Fruit fly (Drosophila melanogaster): ENCODE results near the gene CG42831.

DNA sequence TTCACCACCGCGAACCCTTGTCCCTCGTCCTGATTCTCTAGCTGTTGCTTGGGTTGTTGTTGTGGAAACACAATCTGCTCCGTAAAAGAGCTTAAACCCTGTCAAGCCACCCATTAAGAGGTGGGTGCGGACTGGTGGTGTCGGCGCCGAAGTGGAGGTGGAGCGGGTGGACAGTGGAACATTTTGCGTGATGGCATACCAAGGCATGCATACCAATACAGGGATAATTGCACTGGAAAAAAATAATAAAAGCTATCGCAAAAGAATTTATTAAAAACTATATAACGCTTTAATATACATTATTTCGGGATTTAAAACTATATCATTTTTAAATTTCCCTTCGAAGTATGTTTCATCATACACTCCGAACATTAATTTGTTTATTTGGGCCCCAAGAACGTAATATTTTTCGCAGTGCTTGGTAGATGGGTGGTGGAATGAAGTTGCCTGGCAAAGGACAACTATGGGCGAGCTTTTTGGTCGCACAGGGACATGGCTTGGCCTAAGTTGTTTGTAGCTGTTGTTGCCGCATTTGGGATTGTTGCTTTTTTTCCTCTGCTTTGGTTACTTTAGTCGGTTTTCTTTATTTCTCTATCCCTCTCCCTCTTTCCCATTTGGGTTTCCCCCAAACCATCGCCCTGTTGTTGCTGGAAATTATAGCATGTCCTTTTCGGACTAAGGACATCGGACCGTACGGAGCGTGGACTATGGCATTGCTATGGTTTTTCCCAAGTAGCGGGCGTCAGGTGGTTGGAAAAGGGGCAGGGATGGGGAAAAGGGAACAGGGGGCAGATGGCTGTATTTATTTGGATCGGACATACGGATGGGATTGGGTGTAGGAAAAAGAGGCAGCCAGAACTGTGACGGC lies 8.0 kb downstream of the CG42831 start:
- TF ChIP-seq GATAd (GFP tag; optimal IDR thresholded peaks at IDR 0.05) (no peak), Rel (GFP tag; optimal IDR thresholded peaks at IDR 0.05) (no peak), Rel (tag; optimal IDR thresholded peaks at IDR 0.05) (no peak), woc (GFP tag; optimal IDR thresholded peaks at IDR 0.05) (no peak), psq (GFP tag; optimal IDR thresholded peaks at IDR 0.05) (peak; percentile 35), Vsx2 (GFP tag; optimal IDR thresholded peaks at IDR 0.05; ENCODE audit: partially characterized antibody) (no peak), Hr78 (GFP tag; optimal IDR thresholded peaks at IDR 0.05) (no peak)
